Worm (Caenorhabditis elegans) whole organism, L4/young adult: ENCODE results near the gene wee-1.1.

ENCODE experiments used
- W03F9.2 ChIP-seq: fragments of 150-350 bp; optimal IDR thresholded peaks from 2 replicates; lab custom pipeline; 2014; ENCODE audit warnings: missing biosample characterization, missing genetic modification characterization
- him-1 ChIP-seq: sonication (generic microtip); optimal IDR thresholded peaks from 2 replicates; lab custom pipeline; 2016; ENCODE audit warnings: missing genotype, missing genetic modification reagents, missing genetic modification characterization, missing compliant biosample characterization

ce11 chrII:9553179-9553578 lies 30.2 kb downstream of the wee-1.1 start, which contains the start of gene F35H8.1:
- TF ChIP-seq W03F9.2 (tag; lab: Kevin White, UChicago) (no peak), him-1 (no peak)
